Fruit fly (Drosophila melanogaster) S2 (cell line): ENCODE results near the gene Iyd.

Source experiments
- CG8478 ChIP-seq: fragments of >200 bp; optimal IDR thresholded peaks from 2 replicates; lab custom pipeline; 2018
- CTCF ChIP-seq, 2 experiments: fragments of >200 bp; optimal IDR thresholded peaks; 2 replicates each; lab custom pipeline; 2018

DNA sequence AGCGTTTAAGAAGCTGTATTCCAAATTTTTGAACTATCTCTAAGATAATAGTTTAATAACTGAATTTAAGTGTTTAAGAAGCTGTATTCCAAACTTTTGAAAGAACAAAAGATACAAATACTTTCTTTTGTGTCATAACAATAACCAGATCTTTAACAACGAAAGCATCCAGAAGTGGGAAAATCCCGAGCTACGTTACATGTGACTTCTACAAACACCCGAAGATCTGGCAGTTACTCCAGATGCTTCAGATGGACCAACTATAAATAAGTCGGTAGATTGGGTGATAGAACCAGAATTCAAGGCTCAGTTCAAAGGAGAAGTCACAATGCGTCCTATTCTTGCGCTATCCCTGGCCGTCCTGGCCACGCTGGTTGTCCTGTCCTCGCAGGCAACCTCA is 11.9 kb upstream of the Iyd start, which contains the start of gene CG12522:
- TF ChIP-seq CG8478, result no peak
- TF ChIP-seq CTCF (optimal IDR thresholded peaks at IDR 0.05; lab: Kevin White, UChicago), result no peak
